Worm (Caenorhabditis elegans) whole organism, early embryonic: ENCODE data around the gene nhr-76.

Source experiments
- B0310.2 ChIP-seq: sonication (generic microtip); optimal IDR thresholded peaks from 2 replicates; lab custom pipeline; 2016; ENCODE audit warnings: mild to moderate bottlenecking, missing genetic modification characterization, missing compliant biosample characterization
- ama-1 ChIP-seq: fragments of 150-350 bp; optimal IDR thresholded peaks from 2 replicates; lab custom pipeline; 2014
- ceh-13 ChIP-seq: fragments of 200-800 bp; sonication (Bioruptor generic); optimal IDR thresholded peaks from 2 replicates; lab custom pipeline; 2018; ENCODE audit warnings: mild to moderate bottlenecking, missing genetic modification characterization, missing compliant biosample characterization
- ceh-36 ChIP-seq: sonication (generic microtip); optimal IDR thresholded peaks from 2 replicates; lab custom pipeline; 2016; ENCODE audit warnings: missing genetic modification characterization, inconsistent platforms, missing compliant biosample characterization
- flt-1 ChIP-seq: fragments of 200-800 bp; sonication (Bioruptor generic); IDR thresholded peaks from 2 replicates; pipeline ENCODE4 v1.3.6; 2022; ENCODE audit warnings: missing genetic modification characterization, missing compliant biosample characterization
- hmbx-1 ChIP-seq: sonication (generic microtip); optimal IDR thresholded peaks from 2 replicates; lab custom pipeline; 2016; ENCODE audit warnings: mild to moderate bottlenecking, missing genetic modification characterization, missing compliant biosample characterization
- sea-1 ChIP-seq: fragments of 200-800 bp; sonication (Bioruptor generic); conservative IDR thresholded peaks from 2 replicates; pipeline ENCODE4 v1.3.6; 2022; ENCODE audit warnings: missing genetic modification characterization, missing compliant biosample characterization
- tbx-11 ChIP-seq: fragments of 200-800 bp; sonication (Bioruptor generic); IDR thresholded peaks from 2 replicates; pipeline ENCODE4 v1.3.6; 2022; ENCODE audit warnings: missing genetic modification characterization, missing compliant biosample characterization
- tbx-37 ChIP-seq: fragments of 200-800 bp; sonication (Bioruptor generic); conservative IDR thresholded peaks from 2 replicates; pipeline ENCODE4 v1.3.6; 2022; ENCODE audit warnings: missing genetic modification reagents, missing genetic modification characterization, missing compliant biosample characterization
- tra-4 ChIP-seq: sonication (generic microtip); optimal IDR thresholded peaks from 2 replicates; lab custom pipeline; 2017; ENCODE audit warnings: missing genetic modification characterization, missing compliant biosample characterization

DNA sequence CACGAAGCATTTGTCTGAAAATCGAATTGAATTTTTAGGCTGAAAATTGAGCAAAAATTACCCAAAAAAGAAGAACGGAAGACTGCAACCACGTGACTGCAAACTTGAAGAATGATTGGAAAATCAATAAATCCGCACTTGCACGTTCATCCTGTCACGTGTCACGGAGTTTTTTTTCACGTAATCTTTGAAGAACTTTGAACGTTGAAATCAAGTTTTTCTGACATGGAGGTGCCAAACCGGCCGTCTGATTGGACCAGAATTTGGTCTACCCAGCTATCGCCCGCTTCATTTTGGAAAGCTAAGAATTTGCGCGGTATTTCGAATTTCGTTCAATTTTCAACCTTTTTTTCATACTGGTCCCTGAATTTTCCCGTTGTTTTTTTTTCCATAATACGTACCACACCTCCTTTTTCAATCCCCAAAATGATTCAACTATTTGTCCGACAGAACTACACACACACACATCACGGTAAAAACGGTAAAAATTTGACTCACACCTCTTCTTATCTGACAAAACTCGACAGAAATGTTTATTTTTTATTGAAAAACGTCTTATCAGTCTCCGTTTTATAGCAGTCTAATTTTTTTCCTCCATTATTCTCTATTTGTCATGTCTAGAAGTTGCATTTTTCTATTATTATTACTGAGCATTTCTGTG lies 30.9 kb upstream of the nhr-76 start, which contains the start of the genes C18H7.7 and C18H7.11:
- TF ChIP-seq ama-1 (no peak), flt-1 (GFP tag; lab: Robert Waterston, UW) (no peak), ceh-13 (GFP tag; lab: Kevin White, UChicago) (no peak), hmbx-1 (tag; lab: Kevin White, UChicago) (no peak), tra-4 (tag; lab: Kevin White, UChicago) (no peak), sea-1 (no peak), ceh-36 (tag; lab: Kevin White, UChicago) (no peak), tbx-37 (no peak), tbx-11 (GFP tag; lab: Robert Waterston, UW) (no peak), B0310.2 (tag; lab: Kevin White, UChicago) (no peak)
